Fruit fly (Drosophila melanogaster): ENCODE measurements around the gene CG7560.

Gene CG7560

dm6 chr3L:11419344-11419743 lies 5.6 kb upstream of the CG7560 start (continued):
- TF ChIP-seq sob (GFP tag; IDR thresholded peaks at IDR 0.05) = no peak
- TF ChIP-seq CG12071 (GFP tag; optimal IDR thresholded peaks at IDR 0.05) = no peak
- TF ChIP-seq Hr3 (GFP tag; optimal IDR thresholded peaks at IDR 0.05) = no peak
- no peak for TF ChIP-seq gem (tag; optimal IDR thresholded peaks at IDR 0.05)
- TF ChIP-seq Fer1 (GFP tag; optimal IDR thresholded peaks at IDR 0.05) = peak; percentile 28
- TF ChIP-seq CG12219 (GFP tag; optimal IDR thresholded peaks at IDR 0.05) = no peak
- TF ChIP-seq Adf1 (GFP tag; IDR thresholded peaks at IDR 0.05) = no peak
- peak; percentile 9 for TF ChIP-seq Meics (GFP tag; optimal IDR thresholded peaks at IDR 0.05)
- TF ChIP-seq wor (GFP tag; IDR thresholded peaks at IDR 0.05) = no peak
- TF ChIP-seq CG34422 (GFP tag; IDR thresholded peaks at IDR 0.05) = no peak
- no peak for TF ChIP-seq Myb (GFP tag; optimal IDR thresholded peaks at IDR 0.05)
- peak; percentile 66; the same call in 1 of the 3 replicates for TF ChIP-seq CG6175 (GFP tag; IDR thresholded peaks at IDR 0.05)
- peak; percentile 72; the same call in 1 of the 2 replicates for TF ChIP-seq vvl (GFP tag; IDR thresholded peaks at IDR 0.05)
- TF ChIP-seq aop (GFP tag; IDR thresholded peaks at IDR 0.05) = no peak
- TF ChIP-seq crc (GFP tag; optimal IDR thresholded peaks at IDR 0.05) = no peak
- no peak for TF ChIP-seq Side (GFP tag; optimal IDR thresholded peaks at IDR 0.05)
- TF ChIP-seq CG8944 (GFP tag; optimal IDR thresholded peaks at IDR 0.05) = no peak
- TF ChIP-seq ash1 (GFP tag; optimal IDR thresholded peaks at IDR 0.05) = no peak
- no peak for TF ChIP-seq CG2116 (GFP tag; optimal IDR thresholded peaks at IDR 0.05)
- no peak for TF ChIP-seq Lhr (GFP tag; optimal IDR thresholded peaks at IDR 0.05)
- no peak for TF ChIP-seq CG8290 (GFP tag; optimal IDR thresholded peaks at IDR 0.05)
- TF ChIP-seq CG8290 (tag; optimal IDR thresholded peaks at IDR 0.05) = peak in 1 of 2 experiments; percentile 69
- no peak for TF ChIP-seq D19A (tag; optimal IDR thresholded peaks at IDR 0.05)
- TF ChIP-seq trem (tag; optimal IDR thresholded peaks at IDR 0.05) = no peak
- TF ChIP-seq gt (GFP tag; IDR thresholded peaks at IDR 0.05) = no peak
- TF ChIP-seq Nf-YA (GFP tag; IDR thresholded peaks at IDR 0.05) = no peak
- peak; percentile 17; the same call in 1 of the 2 replicates for TF ChIP-seq CG9932 (GFP tag; IDR thresholded peaks at IDR 0.05)
- TF ChIP-seq grau (tag; optimal IDR thresholded peaks at IDR 0.05) = no peak
- TF ChIP-seq grn (GFP tag; optimal IDR thresholded peaks at IDR 0.05) = no peak
- TF ChIP-seq ttk (GFP tag; IDR thresholded peaks at IDR 0.05) = no peak
- no peak for TF ChIP-seq CG6813 (GFP tag; optimal IDR thresholded peaks at IDR 0.05)
- no peak for TF ChIP-seq Lim3 (GFP tag; IDR thresholded peaks at IDR 0.05)
- no peak for TF ChIP-seq ro (GFP tag; IDR thresholded peaks at IDR 0.05)
- peak; percentile 9; the same call in 1 of the 2 replicates for TF ChIP-seq ranshi (GFP tag; IDR thresholded peaks at IDR 0.05)
- TF ChIP-seq CG15269 (tag; optimal IDR thresholded peaks at IDR 0.05) = peak; percentile 51
- no peak for TF ChIP-seq nom (GFP tag; optimal IDR thresholded peaks at IDR 0.05)
- TF ChIP-seq CG3995 (GFP tag; optimal IDR thresholded peaks at IDR 0.05) = no peak
- no peak for TF ChIP-seq bcd (GFP tag; optimal IDR thresholded peaks at IDR 0.05)
- no peak for TF ChIP-seq zf30C (GFP tag; optimal IDR thresholded peaks at IDR 0.05)
- no peak for TF ChIP-seq CG7357 (GFP tag; IDR thresholded peaks at IDR 0.05)
- no peak for TF ChIP-seq amos (GFP tag; IDR thresholded peaks at IDR 0.05; ENCODE audit: partially characterized antibody)
- TF ChIP-seq CG7839 (tag; optimal IDR thresholded peaks at IDR 0.05) = peak; percentile 11
- no peak for TF ChIP-seq CG2202 (tag; optimal IDR thresholded peaks at IDR 0.05)
- no peak for TF ChIP-seq btn (GFP tag; optimal IDR thresholded peaks at IDR 0.05)
- TF ChIP-seq Mes4 (GFP tag; optimal IDR thresholded peaks at IDR 0.05) = no peak
- TF ChIP-seq sim (GFP tag; IDR thresholded peaks at IDR 0.05) = no peak; the same call in 1 of the 2 replicates
- TF ChIP-seq sima (GFP tag; optimal IDR thresholded peaks at IDR 0.05) = no peak
- TF ChIP-seq CG30431 (GFP tag; optimal IDR thresholded peaks at IDR 0.05) = no peak
- TF ChIP-seq unpg (GFP tag; optimal IDR thresholded peaks at IDR 0.05) = no peak
- no peak for TF ChIP-seq hkb (optimal IDR thresholded peaks at IDR 0.05)
- no peak for TF ChIP-seq hkb (GFP tag; IDR thresholded peaks at IDR 0.05)
- TF ChIP-seq HmgD (GFP tag; optimal IDR thresholded peaks at IDR 0.05) = no peak
- no peak for TF ChIP-seq bbx (GFP tag; IDR thresholded peaks at IDR 0.05; ENCODE audit: partially characterized antibody)
